Fruit fly (Drosophila melanogaster) whole organism, embryonic: ENCODE results near the gene IM33.

Experiments used
- Asciz ChIP-seq: fragments of 200-800 bp; sonication (Bioruptor generic); optimal IDR thresholded peaks from 2 replicates; lab custom pipeline; 2017; ENCODE audit warnings: missing biosample characterization, mild to moderate bottlenecking, missing genetic modification characterization, missing genetic modification reagents
- Atf3 ChIP-seq: fragments of 200-800 bp; sonication (Bioruptor generic); optimal IDR thresholded peaks from 3 replicates; lab custom pipeline; 2016; ENCODE audit warnings: missing biosample characterization, missing genetic modification characterization
- Bgb ChIP-seq: fragments of 200-800 bp; sonication (Bioruptor generic); IDR thresholded peaks from 2 replicates; pipeline ENCODE4 v1.3.6; 2022; ENCODE audit warnings: missing biosample characterization, missing genetic modification characterization; ENCODE audit not compliant: partially characterized antibody
- C15 ChIP-seq: fragments of 200-800 bp; sonication (Bioruptor generic); IDR thresholded peaks from 3 replicates; pipeline ENCODE4 v1.3.6; 2022; ENCODE audit warnings: missing biosample characterization, missing genetic modification characterization
- CG12071 ChIP-seq: fragments of 200-800 bp; sonication (Bioruptor generic); optimal IDR thresholded peaks from 3 replicates; lab custom pipeline; 2018; ENCODE audit warnings: missing biosample characterization, mild to moderate bottlenecking, missing genetic modification characterization
- CG12236 ChIP-seq: fragments of 200-800 bp; sonication (Bioruptor generic); optimal IDR thresholded peaks from 2 replicates; lab custom pipeline; 2016; ENCODE audit warnings: missing biosample characterization, missing genetic modification characterization
- CG14667 ChIP-seq: fragments of 200-800 bp; sonication (Bioruptor generic); IDR thresholded peaks from 2 replicates; pipeline ENCODE4 v1.3.6; 2022; ENCODE audit warnings: missing biosample characterization, missing genetic modification characterization
- CG15269 ChIP-seq: fragments of 200-800 bp; sonication (Bioruptor generic); optimal IDR thresholded peaks from 2 replicates; lab custom pipeline; 2018; ENCODE audit warnings: missing biosample characterization, mild to moderate bottlenecking, missing genetic modification characterization, moderate library complexity
- CG17359 ChIP-seq: fragments of 200-800 bp; sonication (Bioruptor generic); optimal IDR thresholded peaks from 3 replicates; lab custom pipeline; 2018; ENCODE audit warnings: missing biosample characterization, mild to moderate bottlenecking, missing genetic modification characterization, moderate library complexity
- CG17361 ChIP-seq: fragments of 200-800 bp; sonication (Bioruptor generic); IDR thresholded peaks from 3 replicates; pipeline ENCODE4 v1.3.6; 2022; ENCODE audit warnings: missing biosample characterization, missing genetic modification characterization
- CG17385 ChIP-seq: fragments of 200-800 bp; sonication (Bioruptor generic); optimal IDR thresholded peaks from 3 replicates; lab custom pipeline; 2018; ENCODE audit warnings: missing biosample characterization, mild to moderate bottlenecking, missing genetic modification characterization
- CG18262 ChIP-seq: fragments of 200-800 bp; optimal IDR thresholded peaks from 3 replicates; lab custom pipeline; 2019; ENCODE audit warnings: missing biosample characterization, mild to moderate bottlenecking, missing genetic modification characterization, moderate library complexity
- CG30020 ChIP-seq: fragments of 200-800 bp; optimal IDR thresholded peaks from 2 replicates; lab custom pipeline; 2019; ENCODE audit warnings: missing biosample characterization, mild to moderate bottlenecking, missing genetic modification characterization, moderate library complexity
- CG31224 ChIP-seq: fragments of 200-800 bp; sonication (Bioruptor generic); IDR thresholded peaks from 2 replicates; pipeline ENCODE4 v1.3.6; 2022; ENCODE audit warnings: missing biosample characterization, missing genetic modification characterization
- CG31441 ChIP-seq: fragments of 200-800 bp; sonication (Bioruptor generic); IDR thresholded peaks from 2 replicates; pipeline ENCODE4 v1.3.6; 2022; ENCODE audit warnings: missing biosample characterization, missing genetic modification characterization
- CG3847 ChIP-seq: fragments of 200-800 bp; sonication (Bioruptor generic); IDR thresholded peaks from 2 replicates; pipeline ENCODE4 v1.3.6; 2022; ENCODE audit warnings: missing biosample characterization, missing genetic modification characterization
- CG42726 ChIP-seq: fragments of 200-800 bp; sonication (Bioruptor generic); IDR thresholded peaks from 2 replicates; pipeline ENCODE4 v1.3.6; 2022; ENCODE audit warnings: missing biosample characterization, missing genetic modification characterization; ENCODE audit not compliant: partially characterized antibody
- CG5180 ChIP-seq: fragments of 200-800 bp; sonication (Bioruptor generic); optimal IDR thresholded peaks from 3 replicates; lab custom pipeline; 2017; ENCODE audit warnings: missing biosample characterization, missing genetic modification characterization, mild to moderate bottlenecking, moderate library complexity, missing genetic modification reagents
- CG6813 ChIP-seq: fragments of 200-800 bp; sonication (Bioruptor generic); optimal IDR thresholded peaks from 2 replicates; lab custom pipeline; 2017; ENCODE audit warnings: missing biosample characterization, missing genetic modification characterization, mild to moderate bottlenecking, moderate library complexity, missing genetic modification reagents
- CG7786 ChIP-seq: fragments of 200-800 bp; sonication (Bioruptor generic); optimal IDR thresholded peaks from 2 replicates; lab custom pipeline; 2016; ENCODE audit warnings: missing biosample characterization, missing genetic modification characterization
- CG8944 ChIP-seq: fragments of 200-800 bp; sonication (Bioruptor generic); optimal IDR thresholded peaks from 3 replicates; lab custom pipeline; 2016; ENCODE audit warnings: missing biosample characterization, missing genetic modification characterization
- CG9437 ChIP-seq: fragments of 200-800 bp; sonication (Bioruptor generic); optimal IDR thresholded peaks from 2 replicates; lab custom pipeline; 2018; ENCODE audit warnings: missing biosample characterization, mild to moderate bottlenecking, missing genetic modification characterization
- CG9609 ChIP-seq: fragments of 200-800 bp; sonication (Bioruptor generic); optimal IDR thresholded peaks from 3 replicates; lab custom pipeline; 2016; ENCODE audit warnings: missing biosample characterization, missing genetic modification characterization
- Doc2 ChIP-seq: fragments of 200-800 bp; sonication (Bioruptor generic); IDR thresholded peaks from 2 replicates; pipeline ENCODE4 v1.3.6; 2022; ENCODE audit warnings: missing biosample characterization, missing genetic modification characterization
- Dref ChIP-seq: fragments of 200-800 bp; sonication (Bioruptor generic); IDR thresholded peaks from 2 replicates; pipeline ENCODE4 v1.3.6; 2022; ENCODE audit warnings: missing biosample characterization, missing genetic modification characterization
- Gsc ChIP-seq: fragments of 200-800 bp; sonication (Bioruptor generic); IDR thresholded peaks from 2 replicates; pipeline ENCODE4 v1.3.6; 2022; ENCODE audit warnings: missing biosample characterization, missing genetic modification characterization
- HHEX ChIP-seq: fragments of 200-800 bp; sonication (Bioruptor generic); optimal IDR thresholded peaks from 3 replicates; lab custom pipeline; 2017; ENCODE audit warnings: missing biosample characterization, mild to moderate bottlenecking, missing genetic modification characterization, missing genetic modification reagents
- HLH3B ChIP-seq: fragments of 200-800 bp; sonication (Bioruptor generic); IDR thresholded peaks from 2 replicates; pipeline ENCODE4 v1.3.6; 2022; ENCODE audit warnings: missing biosample characterization, missing genetic modification characterization
- Hmr ChIP-seq: fragments of 200-800 bp; sonication (Bioruptor generic); optimal IDR thresholded peaks from 3 replicates; lab custom pipeline; 2017; ENCODE audit warnings: mild to moderate bottlenecking, missing biosample characterization, missing genetic modification reagents, missing genetic modification characterization
- Jarid2 ChIP-seq: fragments of 200-800 bp; sonication (Bioruptor generic); optimal IDR thresholded peaks from 3 replicates; lab custom pipeline; 2017; ENCODE audit warnings: mild to moderate bottlenecking, missing biosample characterization, missing genetic modification reagents, missing genetic modification characterization
- MBD-R2 ChIP-seq: fragments of 200-800 bp; sonication (Bioruptor generic); IDR thresholded peaks from 2 replicates; pipeline ENCODE4 v1.3.6; 2022; ENCODE audit warnings: missing biosample characterization, missing genetic modification characterization
- Mad ChIP-seq: fragments of 200-800 bp; sonication (Bioruptor generic); optimal IDR thresholded peaks from 2 replicates; lab custom pipeline; 2016; ENCODE audit warnings: missing biosample characterization, missing genetic modification characterization
- Ssrp ChIP-seq: fragments of 200-800 bp; sonication (Bioruptor generic); optimal IDR thresholded peaks from 2 replicates; lab custom pipeline; 2018; ENCODE audit warnings: missing biosample characterization, mild to moderate bottlenecking, missing genetic modification characterization, moderate library complexity
- abd-A ChIP-seq: fragments of 200-800 bp; sonication (Bioruptor generic); optimal IDR thresholded peaks from 3 replicates; lab custom pipeline; 2019; ENCODE audit warnings: missing biosample characterization, mild to moderate bottlenecking, missing genetic modification characterization, moderate library complexity
- ap ChIP-seq: fragments of 200-800 bp; sonication (Bioruptor generic); IDR thresholded peaks from 2 replicates; pipeline ENCODE4 v1.3.6; 2022; ENCODE audit warnings: missing biosample characterization, missing genetic modification characterization
- bowl ChIP-seq: fragments of 200-800 bp; sonication (Bioruptor generic); IDR thresholded peaks from 2 replicates; pipeline ENCODE4 v1.3.6; 2022; ENCODE audit warnings: missing biosample characterization, missing genetic modification characterization
- bsh ChIP-seq, 2 experiments: fragments of 200-800 bp; sonication (Bioruptor generic); optimal IDR thresholded peaks; 2 replicates each; lab custom pipeline; 2017 to 2018; ENCODE audit warnings: mild to moderate bottlenecking in 2 of 2, missing biosample characterization in 2 of 2, missing genetic modification characterization in 2 of 2, moderate library complexity in 1 of 2
- caup ChIP-seq: fragments of 200-800 bp; sonication (Bioruptor generic); optimal IDR thresholded peaks from 3 replicates; lab custom pipeline; 2017; ENCODE audit warnings: missing biosample characterization, mild to moderate bottlenecking, missing genetic modification characterization, moderate library complexity; ENCODE audit not compliant: severe bottlenecking
- crc ChIP-seq: fragments of 200-800 bp; sonication (Bioruptor generic); optimal IDR thresholded peaks from 2 replicates; lab custom pipeline; 2016; ENCODE audit warnings: missing biosample characterization, missing genetic modification characterization
- eve ChIP-seq, 2 experiments: fragments of >200 bp; optimal IDR thresholded peaks; 2 replicates each; lab custom pipeline; 2017; ENCODE audit warnings: missing biosample characterization in 2 of 2, missing genetic modification characterization in 2 of 2
- exex ChIP-seq: fragments of 200-800 bp; sonication (Bioruptor generic); optimal IDR thresholded peaks from 4 replicates; lab custom pipeline; 2018; ENCODE audit warnings: missing biosample characterization, mild to moderate bottlenecking, missing genetic modification characterization, moderate library complexity
- grn ChIP-seq: fragments of 200-800 bp; sonication (Bioruptor generic); optimal IDR thresholded peaks from 3 replicates; lab custom pipeline; 2017; ENCODE audit warnings: missing biosample characterization, missing genetic modification characterization
- jing ChIP-seq: fragments of 200-800 bp; sonication (Bioruptor generic); optimal IDR thresholded peaks from 2 replicates; lab custom pipeline; 2018; ENCODE audit warnings: missing biosample characterization, mild to moderate bottlenecking, missing genetic modification characterization
- ro ChIP-seq: fragments of 200-800 bp; sonication (Bioruptor generic); IDR thresholded peaks from 2 replicates; pipeline ENCODE4 v1.3.6; 2022; ENCODE audit warnings: missing biosample characterization, missing genetic modification characterization
- sens ChIP-seq: fragments of 200-800 bp; sonication (Bioruptor generic); peaks from one replicate; lab custom pipeline; 2016; ENCODE audit warnings: missing biosample characterization, missing genetic modification characterization
- sens-2 ChIP-seq: fragments of 200-800 bp; sonication (Bioruptor generic); IDR thresholded peaks from 2 replicates; pipeline ENCODE4 v1.3.6; 2022; ENCODE audit warnings: missing biosample characterization, missing genetic modification characterization
- seq ChIP-seq: fragments of 200-800 bp; sonication (Bioruptor generic); IDR thresholded peaks from 2 replicates; pipeline ENCODE4 v1.3.6; 2022; ENCODE audit warnings: missing biosample characterization, missing genetic modification characterization
- sima ChIP-seq: fragments of 200-800 bp; sonication (Bioruptor generic); optimal IDR thresholded peaks from 2 replicates; lab custom pipeline; 2016; ENCODE audit warnings: missing biosample characterization, missing genetic modification characterization
- trem ChIP-seq: fragments of 200-800 bp; optimal IDR thresholded peaks from 3 replicates; lab custom pipeline; 2019; ENCODE audit warnings: missing biosample characterization, mild to moderate bottlenecking, missing genetic modification characterization, moderate library complexity
- ttk ChIP-seq: fragments of 200-800 bp; sonication (Bioruptor generic); IDR thresholded peaks from 2 replicates; pipeline ENCODE4 v2.1.2; 2022; ENCODE audit warnings: missing biosample characterization, missing genetic modification characterization
- wor ChIP-seq: fragments of 200-800 bp; sonication (Bioruptor generic); IDR thresholded peaks from 2 replicates; pipeline ENCODE4 v1.3.6; 2022; ENCODE audit warnings: missing biosample characterization, missing genetic modification characterization

Gene IM33

dm6 chr2L:3711665-3712064 is 15.2 kb upstream of the IM33 start, which contains the start of gene cutlet (continued):
- TF ChIP-seq CG8944 (GFP tag; lab: Kevin White, UChicago) (no peak), bowl (GFP tag; lab: Robert Waterston, UW) (no peak), CG17361 (GFP tag; lab: Robert Waterston, UW) (0 out of 3 replicates have a peak, but pooled peaks have one; percentile 8), CG15269 (tag; lab: Kevin White, UChicago) (no peak), abd-A (tag; lab: Kevin White, UChicago) (no peak), Bgb (GFP tag; lab: Robert Waterston, UW) (no peak), Doc2 (no peak), CG17359 (tag; lab: Kevin White, UChicago) (no peak), Asciz (no peak), HHEX (GFP tag; lab: Kevin White, UChicago) (no peak), Dref (peak; percentile 37), caup (GFP tag; lab: Kevin White, UChicago) (no peak), seq (GFP tag; lab: Robert Waterston, UW) (no peak), CG12236 (GFP tag; lab: Kevin White, UChicago) (no peak), Gsc (no peak), grn (no peak), CG14667 (no peak), bsh (GFP tag; optimal IDR thresholded peaks at IDR 0.05; lab: Kevin White, UChicago) (no peak), eve (GFP tag; optimal IDR thresholded peaks at IDR 0.05; lab: Kevin White, UChicago) (peak in 1 of 2 experiments; percentile 27), trem (no peak), Jarid2 (GFP tag; lab: Kevin White, UChicago) (no peak), CG31441 (GFP tag; lab: Robert Waterston, UW) (no peak), ro (GFP tag; lab: Robert Waterston, UW) (no peak), C15 (GFP tag; lab: Robert Waterston, UW) (no peak), CG17385 (GFP tag; lab: Kevin White, UChicago) (peak; percentile 75), CG9609 (GFP tag; lab: Kevin White, UChicago) (no peak), Ssrp (tag; lab: Kevin White, UChicago) (no peak), CG12071 (GFP tag; lab: Kevin White, UChicago) (no peak), jing (no peak), ap (GFP tag; lab: Robert Waterston, UW) (no peak), Mad (GFP tag; lab: Kevin White, UChicago) (no peak), CG42726 (GFP tag; lab: Robert Waterston, UW) (no peak), CG3847 (GFP tag; lab: Robert Waterston, UW) (peak; percentile 57), Hmr (GFP tag; lab: Kevin White, UChicago) (no peak), crc (GFP tag; lab: Kevin White, UChicago) (no peak), CG9437 (GFP tag; lab: Kevin White, UChicago) (no peak), HLH3B (no peak), Atf3 (no peak), MBD-R2 (GFP tag; lab: Robert Waterston, UW) (peak; percentile 92), CG30020 (tag; lab: Kevin White, UChicago) (no peak), sima (GFP tag; lab: Kevin White, UChicago) (no peak), CG18262 (no peak), CG7786 (GFP tag; lab: Kevin White, UChicago) (no peak), exex (tag; lab: Kevin White, UChicago) (no peak), CG5180 (no peak), ttk (GFP tag; lab: Robert Waterston, UW) (no peak), CG6813 (GFP tag; lab: Kevin White, UChicago) (no peak), sens-2 (GFP tag; lab: Robert Waterston, UW) (no peak), CG31224 (GFP tag; lab: Robert Waterston, UW) (no peak), sens (GFP tag; lab: Kevin White, UChicago) (peak; percentile 63), wor (no peak)
- TF ChIP-seq, all 482 proteins: peak for 42
